Worm (Caenorhabditis elegans) whole organism, L1 larva: Measurements from ENCODE around the gene W07G4.8.

ENCODE experiments used
- F16B12.6 ChIP-seq: fragments of 150-350 bp; optimal IDR thresholded peaks from 2 replicates; lab custom pipeline; 2014; ENCODE audit warnings: missing biosample characterization, missing genetic modification characterization
- alr-1 ChIP-seq: fragments of 200-800 bp; sonication (Bioruptor generic); optimal IDR thresholded peaks from 2 replicates; lab custom pipeline; 2018; ENCODE audit warnings: borderline replicate concordance, mild to moderate bottlenecking, missing genetic modification characterization, missing compliant biosample characterization
- ceh-63 ChIP-seq: fragments of 200-800 bp; sonication (Bioruptor generic); optimal IDR thresholded peaks from 2 replicates; lab custom pipeline; 2018; ENCODE audit warnings: mild to moderate bottlenecking, missing genetic modification characterization, missing compliant biosample characterization
- ceh-82 ChIP-seq, 3 experiments: fragments of 150-350 bp in 1 of 3; sonication (generic microtip) in 2 of 3; optimal IDR thresholded peaks; 2 replicates each; lab custom pipeline; 2014 to 2017; ENCODE audit warnings: missing biosample characterization in 3 of 3, missing genetic modification characterization in 3 of 3
- ceh-88 ChIP-seq: fragments of 200-800 bp; sonication (Bioruptor generic); IDR thresholded peaks from 2 replicates; pipeline ENCODE4 v1.3.6; 2022; ENCODE audit warnings: missing genetic modification characterization, missing compliant biosample characterization
- ces-1 ChIP-seq: fragments of 150-350 bp; optimal IDR thresholded peaks from 2 replicates; lab custom pipeline; 2014; ENCODE audit warnings: missing biosample characterization, missing genetic modification reagents, missing genetic modification characterization
- efl-1 ChIP-seq, 4 experiments: fragments of 150-350 bp; optimal IDR thresholded peaks in 3 of 4; peaks in 1 of 4; 1 replicate in 1 of 4; 2 replicates in 3 of 4; lab custom pipeline; 2014; ENCODE audit warnings: missing biosample characterization in 2 of 4, missing genetic modification characterization in 2 of 4, missing genetic modification reagents in 2 of 4
- elt-2 ChIP-seq: sonication (generic microtip); optimal IDR thresholded peaks from 2 replicates; lab custom pipeline; 2016; ENCODE audit warnings: missing genetic modification characterization, mild to moderate bottlenecking, inconsistent platforms, missing compliant biosample characterization, missing genetic modification reagents
- elt-3 ChIP-seq, 6 experiments: fragments of 150-350 bp in 1 of 6; sonication (generic microtip); optimal IDR thresholded peaks; 2 replicates each; lab custom pipeline; 2017 to 2018; ENCODE audit warnings: missing biosample characterization in 6 of 6, missing genetic modification characterization in 6 of 6, inconsistent platforms in 1 of 6
- irx-1 ChIP-seq: sonication (generic microtip); optimal IDR thresholded peaks from 2 replicates; lab custom pipeline; 2016; ENCODE audit warnings: missing genetic modification characterization, missing compliant biosample characterization
- isw-1 ChIP-seq: fragments of 200-800 bp; sonication (Bioruptor generic); IDR thresholded peaks from 2 replicates; pipeline ENCODE4 v1.3.6; 2022; ENCODE audit warnings: missing genetic modification characterization, missing compliant biosample characterization
- jun-1 ChIP-seq: fragments of 150-350 bp; optimal IDR thresholded peaks from 2 replicates; lab custom pipeline; 2014; ENCODE audit warnings: missing biosample characterization, missing genetic modification reagents, missing genetic modification characterization
- lin-13 ChIP-seq: fragments of 150-350 bp; optimal IDR thresholded peaks from 2 replicates; lab custom pipeline; 2014; ENCODE audit warnings: missing biosample characterization, missing genetic modification reagents, missing genetic modification characterization
- lin-35 ChIP-seq, 2 experiments: fragments of 150-350 bp; optimal IDR thresholded peaks; 2 replicates each; lab custom pipeline; 2014; ENCODE audit warnings: missing biosample characterization in 2 of 2, missing genetic modification characterization in 2 of 2, missing genetic modification reagents in 2 of 2
- lsy-2 ChIP-seq, 2 experiments: fragments of 150-350 bp; optimal IDR thresholded peaks; 2 replicates each; lab custom pipeline; 2014; ENCODE audit warnings: missing biosample characterization in 2 of 2, missing genetic modification characterization in 2 of 2
- mdl-1 ChIP-seq, 2 experiments: fragments of 150-350 bp; optimal IDR thresholded peaks; 2 replicates each; lab custom pipeline; 2014 to 2017; ENCODE audit warnings: missing biosample characterization in 2 of 2, missing genetic modification characterization in 2 of 2, inconsistent platforms in 1 of 2
- mep-1 ChIP-seq: fragments of 150-350 bp; optimal IDR thresholded peaks from 2 replicates; lab custom pipeline; 2014; ENCODE audit warnings: missing biosample characterization, missing genetic modification characterization
- nhr-11 ChIP-seq: fragments of 150-350 bp; optimal IDR thresholded peaks from 2 replicates; lab custom pipeline; 2014; ENCODE audit warnings: missing biosample characterization, missing genetic modification characterization
- nhr-12 ChIP-seq: sonication (generic microtip); optimal IDR thresholded peaks from 2 replicates; lab custom pipeline; 2017; ENCODE audit warnings: missing biosample characterization, missing genetic modification characterization
- nhr-20 ChIP-seq: sonication (generic microtip); optimal IDR thresholded peaks from 2 replicates; lab custom pipeline; 2016; ENCODE audit warnings: mild to moderate bottlenecking, missing genetic modification characterization, missing compliant biosample characterization
- nhr-237 ChIP-seq: fragments of 150-350 bp; optimal IDR thresholded peaks from 2 replicates; lab custom pipeline; 2014; ENCODE audit warnings: missing biosample characterization, missing genetic modification characterization
- nhr-28 ChIP-seq: fragments of 150-350 bp; optimal IDR thresholded peaks from 2 replicates; lab custom pipeline; 2014; ENCODE audit warnings: missing biosample characterization, missing genetic modification characterization
- nhr-47 ChIP-seq: sonication (generic microtip); optimal IDR thresholded peaks from 2 replicates; lab custom pipeline; 2016; ENCODE audit warnings: mild to moderate bottlenecking, missing genetic modification characterization, moderate library complexity, missing compliant biosample characterization
- nhr-76 ChIP-seq: sonication (generic microtip); optimal IDR thresholded peaks from 2 replicates; lab custom pipeline; 2017; ENCODE audit warnings: missing biosample characterization, missing genetic modification characterization
- nhr-85 ChIP-seq: sonication (generic microtip); peaks from one replicate; lab custom pipeline; 2016; ENCODE audit warnings: missing genetic modification characterization, inconsistent platforms, missing compliant biosample characterization
- nhr-90 ChIP-seq: sonication (generic microtip); optimal IDR thresholded peaks from 2 replicates; lab custom pipeline; 2016; ENCODE audit warnings: mild to moderate bottlenecking, missing genetic modification characterization, missing compliant biosample characterization; ENCODE audit not compliant: poor library complexity
- rnt-1 ChIP-seq: sonication (generic microtip); optimal IDR thresholded peaks from 2 replicates; lab custom pipeline; 2016; ENCODE audit warnings: mild to moderate bottlenecking, missing genetic modification characterization, moderate library complexity, missing compliant biosample characterization
- skn-1 ChIP-seq: fragments of 150-350 bp; optimal IDR thresholded peaks from 2 replicates; lab custom pipeline; 2014; ENCODE audit warnings: missing biosample characterization, missing genetic modification characterization
- snpc-4 ChIP-seq: fragments of 150-350 bp; optimal IDR thresholded peaks from 2 replicates; lab custom pipeline; 2014; ENCODE audit warnings: missing biosample characterization, missing genetic modification characterization
- snu-23 ChIP-seq: sonication (generic microtip); optimal IDR thresholded peaks from 2 replicates; lab custom pipeline; 2016; ENCODE audit warnings: missing genetic modification characterization, missing compliant biosample characterization
- sptf-1 ChIP-seq: fragments of 150-350 bp; optimal IDR thresholded peaks from 2 replicates; lab custom pipeline; 2014; ENCODE audit warnings: missing biosample characterization, missing genetic modification characterization
- sup-37 ChIP-seq: fragments of 200-800 bp; sonication (Bioruptor generic); optimal IDR thresholded peaks from 2 replicates; lab custom pipeline; 2018; ENCODE audit warnings: mild to moderate bottlenecking, missing genetic modification characterization, missing compliant biosample characterization
- tbx-2 ChIP-seq: sonication (generic microtip); optimal IDR thresholded peaks from 2 replicates; lab custom pipeline; 2016; ENCODE audit warnings: missing genetic modification characterization, missing compliant biosample characterization
- unc-130 ChIP-seq: fragments of 150-350 bp; optimal IDR thresholded peaks from 2 replicates; lab custom pipeline; 2017; ENCODE audit warnings: missing biosample characterization, missing genetic modification characterization, inconsistent platforms
- unc-86 ChIP-seq: sonication (generic microtip); optimal IDR thresholded peaks from 2 replicates; lab custom pipeline; 2016; ENCODE audit warnings: missing genetic modification characterization, missing compliant biosample characterization
- zag-1 ChIP-seq: fragments of 150-350 bp; optimal IDR thresholded peaks from 2 replicates; lab custom pipeline; 2014; ENCODE audit warnings: missing biosample characterization, missing genetic modification characterization
- ztf-11 ChIP-seq, 2 experiments: sonication (generic microtip); optimal IDR thresholded peaks; 2 replicates each; lab custom pipeline; 2016 to 2017; ENCODE audit warnings: missing genetic modification characterization in 2 of 2, missing biosample characterization in 1 of 2, missing compliant biosample characterization in 1 of 2

W07G4.8 gene

DNA sequence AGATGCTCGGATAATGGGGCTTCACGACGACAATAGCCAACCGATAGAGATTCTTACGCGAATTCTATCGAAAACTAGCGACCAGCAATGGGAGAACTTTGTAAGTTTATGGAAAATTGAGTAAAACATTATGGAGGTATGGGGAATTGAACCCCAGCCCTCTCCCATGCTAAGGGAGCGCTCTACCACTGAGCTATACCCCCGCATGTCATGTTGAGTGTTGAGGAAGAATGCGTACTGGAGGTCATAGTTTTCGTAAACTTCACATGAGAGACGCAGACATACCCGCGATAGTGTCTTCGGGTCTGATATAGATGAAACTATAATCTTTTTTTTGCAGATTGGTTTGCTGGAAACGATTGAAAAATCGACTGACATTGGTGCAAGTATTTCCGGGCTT, 46.0 kb downstream of the W07G4.8 start (continued):
- TF ChIP-seq nhr-76 (tag; lab: Kevin White, UChicago) = no peak
- peak; percentile 1 for TF ChIP-seq unc-86 (tag; lab: Kevin White, UChicago)
- no peak for TF ChIP-seq sup-37 (GFP tag; lab: Kevin White, UChicago)
- TF ChIP-seq jun-1 (tag; lab: Kevin White, UChicago) = peak; percentile 41
- peak in 1 of 2 experiments; percentile 5 for TF ChIP-seq ztf-11 (tag; optimal IDR thresholded peaks at IDR 0.05; lab: Kevin White, UChicago)
- peak; percentile 43 for TF ChIP-seq lin-13
- no peak for TF ChIP-seq ces-1
- TF ChIP-seq unc-130 (tag; lab: Kevin White, UChicago) = peak; percentile 59
- TF ChIP-seq elt-3 (tag; optimal IDR thresholded peaks at IDR 0.05; lab: Kevin White, UChicago) = peak in 4 of 6 experiments; percentile 23 to 47 (median 44)
- TF ChIP-seq lin-35 (GFP tag; optimal IDR thresholded peaks at IDR 0.05; lab: Kevin White, UChicago) = peak; percentile 52 to 82
- TF ChIP-seq ceh-63 = no peak
- peak; percentile 74 for TF ChIP-seq nhr-20 (tag; lab: Kevin White, UChicago)
- TF ChIP-seq nhr-11 = no peak
- peak; percentile 75 for TF ChIP-seq rnt-1 (tag; lab: Kevin White, UChicago)
- peak; percentile 55 for TF ChIP-seq nhr-90 (tag; lab: Kevin White, UChicago)
- TF ChIP-seq mdl-1 (tag; optimal IDR thresholded peaks at IDR 0.05; lab: Kevin White, UChicago) = peak in 1 of 2 experiments; percentile 74
- peak; percentile 74 for TF ChIP-seq nhr-85
- peak; percentile 28 for TF ChIP-seq elt-2 (tag; lab: Kevin White, UChicago)
- TF ChIP-seq lsy-2 (tag; optimal IDR thresholded peaks at IDR 0.05; lab: Kevin White, UChicago) = peak; percentile 47 to 70
- TF ChIP-seq zag-1 (tag; lab: Kevin White, UChicago) = no peak
- TF ChIP-seq irx-1 (tag; lab: Kevin White, UChicago) = peak; percentile 50
- TF ChIP-seq isw-1 = no peak
- no peak for TF ChIP-seq sptf-1
- TF ChIP-seq ceh-82 (tag; optimal IDR thresholded peaks at IDR 0.05; lab: Kevin White, UChicago) = peak; percentile 20 to 58 (median 54)
- peak; percentile 75 for TF ChIP-seq nhr-47 (tag; lab: Kevin White, UChicago)
- peak; percentile 58 for TF ChIP-seq snpc-4 (tag; lab: Kevin White, UChicago)
- TF ChIP-seq F16B12.6 (tag; lab: Kevin White, UChicago) = no peak
- peak; percentile 85 for TF ChIP-seq snu-23 (GFP tag; lab: Kevin White, UChicago)
- TF ChIP-seq nhr-28 (tag; lab: Kevin White, UChicago) = no peak
- TF ChIP-seq tbx-2 (tag; lab: Kevin White, UChicago) = peak; percentile 32
- no peak; the same call in 1 of the 2 replicates for TF ChIP-seq ceh-88 (GFP tag; lab: Robert Waterston, UW)
- peak; percentile 67 for TF ChIP-seq mep-1 (tag; lab: Kevin White, UChicago)

DNA sequence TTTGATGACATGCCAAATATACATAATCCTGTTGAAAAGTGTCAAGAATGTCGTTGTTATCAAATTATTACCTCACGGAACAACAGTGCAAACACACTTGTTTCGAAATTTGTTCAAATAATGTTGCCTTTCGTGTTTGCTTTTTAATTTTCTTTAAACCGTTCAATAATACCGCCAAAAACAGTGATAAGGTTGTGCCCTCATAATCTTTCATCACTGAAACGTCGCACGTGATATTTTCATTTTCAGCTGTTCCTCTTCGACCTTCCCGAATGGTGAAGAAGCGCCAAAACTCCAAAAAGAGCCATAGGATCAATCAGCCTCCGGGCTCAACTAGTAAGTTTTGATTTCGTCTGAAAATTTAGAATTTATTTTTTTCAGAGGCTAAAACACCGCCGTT, 47.3 kb downstream of the W07G4.8 start, which contains the start of gene inft-2:
Gene inft-2, plus strand, starts transcription at position 248 of the 400 bp plus-strand sequence.
- no peak for TF ChIP-seq skn-1 (tag; lab: Kevin White, UChicago)
- TF ChIP-seq alr-1 (tag; lab: Kevin White, UChicago) = no peak
- TF ChIP-seq irx-1 (tag; lab: Kevin White, UChicago) = no peak
- TF ChIP-seq nhr-237 = no peak
- no peak for TF ChIP-seq efl-1 (optimal IDR thresholded peaks at IDR 0.05; lab: Kevin White, UChicago)
- TF ChIP-seq efl-1 (GFP tag; optimal IDR thresholded peaks at IDR 0.05 in 1 of 2; lab: Kevin White, UChicago) = peak in 1 of 2 experiments; percentile 52
- TF ChIP-seq elt-2 (tag; lab: Kevin White, UChicago) = peak; percentile 25

DNA sequence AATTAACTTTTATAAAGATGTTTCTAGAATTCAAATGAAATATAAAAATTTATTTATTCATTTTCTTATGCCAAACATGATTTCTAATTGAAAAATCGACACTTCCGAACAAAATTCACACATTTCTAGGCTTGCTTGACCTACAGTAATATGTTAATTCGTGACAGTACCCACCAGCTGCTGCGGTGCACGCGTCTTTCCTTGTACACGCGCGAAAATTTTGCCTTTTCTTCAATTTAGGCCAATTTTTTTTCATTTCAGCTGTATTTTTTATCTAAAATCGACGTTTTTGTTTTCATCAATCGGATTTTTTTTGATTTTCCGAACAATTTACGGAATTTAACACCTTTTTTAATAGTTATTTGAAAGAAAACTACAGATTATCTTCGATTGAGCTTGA, 49.3 kb downstream of the W07G4.8 start:
- TF ChIP-seq zag-1 (tag; lab: Kevin White, UChicago) (no peak), nhr-237 (no peak), lsy-2 (tag; optimal IDR thresholded peaks at IDR 0.05; lab: Kevin White, UChicago) (no peak), nhr-12 (no peak), elt-2 (tag; lab: Kevin White, UChicago) (no peak), elt-3 (tag; optimal IDR thresholded peaks at IDR 0.05; lab: Kevin White, UChicago) (no peak)
